Worm (Caenorhabditis elegans) whole organism, L3 larva: ENCODE data around the gene ugt-48.

Experiments used
- R02D3.7 ChIP-seq: fragments of 150-350 bp; optimal IDR thresholded peaks from 2 replicates; lab custom pipeline; 2014; ENCODE audit warnings: missing biosample characterization, missing genetic modification characterization
- ZK546.5 ChIP-seq: sonication (generic microtip); optimal IDR thresholded peaks from 2 replicates; lab custom pipeline; 2017; ENCODE audit warnings: missing biosample characterization, missing genetic modification characterization
- aly-2 ChIP-seq: fragments of 150-350 bp; optimal IDR thresholded peaks from 2 replicates; lab custom pipeline; 2014; ENCODE audit warnings: missing biosample characterization, missing genetic modification characterization
- ama-1 ChIP-seq: fragments of 150-350 bp; optimal IDR thresholded peaks from 2 replicates; lab custom pipeline; 2018
- ceh-16 ChIP-seq: sonication (generic microtip); optimal IDR thresholded peaks from 2 replicates; lab custom pipeline; 2017; ENCODE audit warnings: missing biosample characterization, missing genetic modification characterization
- ceh-28 ChIP-seq: fragments of 150-350 bp; optimal IDR thresholded peaks from 2 replicates; lab custom pipeline; 2014; ENCODE audit warnings: missing biosample characterization, missing genetic modification reagents, missing genetic modification characterization
- ceh-82 ChIP-seq: fragments of 150-350 bp; optimal IDR thresholded peaks from 2 replicates; lab custom pipeline; 2014; ENCODE audit warnings: missing biosample characterization, missing genetic modification characterization
- ceh-9 ChIP-seq: sonication (generic microtip); optimal IDR thresholded peaks from 2 replicates; lab custom pipeline; 2018; ENCODE audit warnings: missing biosample characterization, missing genetic modification characterization
- daf-12 ChIP-seq: fragments of 150-350 bp; optimal IDR thresholded peaks from 2 replicates; lab custom pipeline; 2014; ENCODE audit warnings: missing biosample characterization, missing genetic modification reagents, missing genetic modification characterization
- egl-27 ChIP-seq: sonication (generic microtip); optimal IDR thresholded peaks from 4 replicates; lab custom pipeline; 2017; ENCODE audit warnings: missing biosample characterization, missing genetic modification reagents, missing genetic modification characterization
- elt-1 ChIP-seq: fragments of 150-350 bp; optimal IDR thresholded peaks from 2 replicates; lab custom pipeline; 2014; ENCODE audit warnings: missing biosample characterization, missing genetic modification characterization
- elt-2 ChIP-seq: sonication (generic microtip); optimal IDR thresholded peaks from 2 replicates; lab custom pipeline; 2016; ENCODE audit warnings: missing genetic modification reagents, mild to moderate bottlenecking, missing genetic modification characterization, missing compliant biosample characterization
- fkh-10 ChIP-seq: sonication (generic microtip); optimal IDR thresholded peaks from 2 replicates; lab custom pipeline; 2017; ENCODE audit warnings: missing biosample characterization, missing genetic modification reagents, missing genetic modification characterization
- fkh-2 ChIP-seq: fragments of 150-350 bp; optimal IDR thresholded peaks from 2 replicates; lab custom pipeline; 2014; ENCODE audit warnings: missing biosample characterization, missing genetic modification reagents, missing genetic modification characterization
- fos-1 ChIP-seq: fragments of 150-350 bp; optimal IDR thresholded peaks from 2 replicates; lab custom pipeline; 2014; ENCODE audit warnings: missing biosample characterization, missing genetic modification characterization
- hmg-11 ChIP-seq: sonication (generic microtip); optimal IDR thresholded peaks from 2 replicates; lab custom pipeline; 2016; ENCODE audit warnings: missing genetic modification characterization, missing compliant biosample characterization
- jun-1 ChIP-seq: fragments of 150-350 bp; optimal IDR thresholded peaks from 2 replicates; lab custom pipeline; 2014; ENCODE audit warnings: missing biosample characterization, missing genetic modification reagents, missing genetic modification characterization
- lin-15B ChIP-seq: fragments of 150-350 bp; optimal IDR thresholded peaks from 2 replicates; lab custom pipeline; 2014; ENCODE audit warnings: missing biosample characterization, missing genetic modification characterization
- lsy-12 ChIP-seq: sonication (generic microtip); optimal IDR thresholded peaks from 2 replicates; lab custom pipeline; 2016; ENCODE audit warnings: mild to moderate bottlenecking, missing genetic modification characterization, missing compliant biosample characterization
- mml-1 ChIP-seq: fragments of 150-350 bp; sonication (generic microtip); optimal IDR thresholded peaks from 3 replicates; lab custom pipeline; 2014; ENCODE audit warnings: missing biosample characterization, missing genetic modification characterization
- nfya-1 ChIP-seq: sonication (generic microtip); optimal IDR thresholded peaks from 2 replicates; lab custom pipeline; 2017; ENCODE audit warnings: missing genetic modification characterization, mild to moderate bottlenecking, missing compliant biosample characterization, antibody characterized with exemption, moderate library complexity; ENCODE audit not compliant: insufficient read depth
- nhr-11 ChIP-seq: fragments of 150-350 bp; optimal IDR thresholded peaks from 2 replicates; lab custom pipeline; 2014; ENCODE audit warnings: missing biosample characterization, missing genetic modification characterization
- nhr-12 ChIP-seq: fragments of 150-350 bp; optimal IDR thresholded peaks from 2 replicates; lab custom pipeline; 2014; ENCODE audit warnings: missing biosample characterization, missing genetic modification characterization
- nhr-23 ChIP-seq: fragments of 150-350 bp; optimal IDR thresholded peaks from 2 replicates; lab custom pipeline; 2014; ENCODE audit warnings: missing biosample characterization, missing genetic modification reagents, missing genetic modification characterization
- nhr-237 ChIP-seq: fragments of 150-350 bp; optimal IDR thresholded peaks from 2 replicates; lab custom pipeline; 2014; ENCODE audit warnings: missing biosample characterization, missing genetic modification characterization
- nhr-28 ChIP-seq: fragments of 150-350 bp; optimal IDR thresholded peaks from 2 replicates; lab custom pipeline; 2014; ENCODE audit warnings: missing biosample characterization, missing genetic modification characterization
- nhr-43 ChIP-seq: sonication (generic microtip); optimal IDR thresholded peaks from 2 replicates; lab custom pipeline; 2016; ENCODE audit warnings: mild to moderate bottlenecking, missing genetic modification characterization, missing compliant biosample characterization; ENCODE audit not compliant: poor library complexity, severe bottlenecking
- nhr-67 ChIP-seq: fragments of 150-350 bp; optimal IDR thresholded peaks from 2 replicates; lab custom pipeline; 2014; ENCODE audit warnings: missing biosample characterization, missing genetic modification characterization
- nhr-76 ChIP-seq: fragments of 150-350 bp; sonication (generic microtip); optimal IDR thresholded peaks from 5 replicates; lab custom pipeline; 2014; ENCODE audit warnings: missing biosample characterization, missing genetic modification characterization
- nhr-77 ChIP-seq: fragments of 150-350 bp; optimal IDR thresholded peaks from 2 replicates; lab custom pipeline; 2014; ENCODE audit warnings: missing biosample characterization, missing genetic modification characterization
- pha-4 ChIP-seq: fragments of 150-350 bp; optimal IDR thresholded peaks from 2 replicates; lab custom pipeline; 2014; ENCODE audit warnings: missing biosample characterization, missing genetic modification reagents, missing genetic modification characterization
- pqm-1 ChIP-seq: fragments of 150-350 bp; optimal IDR thresholded peaks from 2 replicates; lab custom pipeline; 2017; ENCODE audit warnings: missing biosample characterization, missing genetic modification characterization, inconsistent platforms
- sea-2 ChIP-seq: fragments of 150-350 bp; sonication (generic microtip); optimal IDR thresholded peaks from 4 replicates; lab custom pipeline; 2014; ENCODE audit warnings: missing biosample characterization, missing genetic modification reagents, missing genetic modification characterization
- skn-1 ChIP-seq: fragments of 150-350 bp; optimal IDR thresholded peaks from 2 replicates; lab custom pipeline; 2014; ENCODE audit warnings: missing biosample characterization, missing genetic modification characterization
- snpc-4 ChIP-seq: fragments of 150-350 bp; optimal IDR thresholded peaks from 2 replicates; lab custom pipeline; 2014; ENCODE audit warnings: missing biosample characterization, missing genetic modification characterization
- unc-39 ChIP-seq: sonication (generic microtip); optimal IDR thresholded peaks from 4 replicates; lab custom pipeline; 2017; ENCODE audit warnings: missing biosample characterization, missing genetic modification characterization
- unc-62 ChIP-seq: fragments of 150-350 bp; sonication (generic microtip); optimal IDR thresholded peaks from 4 replicates; lab custom pipeline; 2014; ENCODE audit warnings: missing biosample characterization, missing genetic modification reagents, missing genetic modification characterization
- zag-1 ChIP-seq: fragments of 150-350 bp; optimal IDR thresholded peaks from 2 replicates; lab custom pipeline; 2014; ENCODE audit warnings: missing biosample characterization, missing genetic modification characterization
- ztf-11 ChIP-seq: fragments of 150-350 bp; optimal IDR thresholded peaks from 2 replicates; lab custom pipeline; 2014; ENCODE audit warnings: missing biosample characterization, missing genetic modification characterization
- ztf-4 ChIP-seq: fragments of 150-350 bp; optimal IDR thresholded peaks from 2 replicates; lab custom pipeline; 2014; ENCODE audit warnings: missing biosample characterization, missing genetic modification characterization

ugt-48 gene

ce11 chrV:5580517-5580916, 32.7 kb upstream of the ugt-48 start (continued):
- no peak for TF ChIP-seq pqm-1 (tag; lab: Kevin White, UChicago)

- TF ChIP-seq jun-1 (no peak), nhr-11 (no peak), ZK546.5 (tag; lab: Kevin White, UChicago) (no peak), snpc-4 (tag; lab: Kevin White, UChicago) (no peak), nhr-67 (tag; lab: Kevin White, UChicago) (no peak), ceh-9 (tag; lab: Kevin White, UChicago) (no peak), fos-1 (tag; lab: Kevin White, UChicago) (no peak), unc-62 (GFP tag; lab: Kevin White, UChicago) (no peak), mml-1 (tag; lab: Kevin White, UChicago) (no peak), nhr-12 (no peak), R02D3.7 (tag; lab: Kevin White, UChicago) (no peak), nhr-237 (tag; lab: Kevin White, UChicago) (no peak), daf-12 (tag; lab: Kevin White, UChicago) (no peak), ztf-4 (tag; lab: Kevin White, UChicago) (no peak), nhr-43 (tag; lab: Kevin White, UChicago) (no peak), nhr-76 (tag; lab: Kevin White, UChicago) (no peak), lsy-12 (no peak), ztf-11 (tag; lab: Kevin White, UChicago) (no peak), sea-2 (GFP tag; lab: Kevin White, UChicago) (no peak)
- TF ChIP-seq, all 47 proteins: peak for 0
Measured at ce11 chrV:5579666-5580065, 31.8 kb upstream of the ugt-48 start.

- TF ChIP-seq ZK546.5 (tag; lab: Kevin White, UChicago) = no peak
- peak; percentile 59 for TF ChIP-seq jun-1
- peak; percentile 98 for TF ChIP-seq snpc-4 (tag; lab: Kevin White, UChicago)
- peak; percentile 29 for TF ChIP-seq nhr-43 (tag; lab: Kevin White, UChicago)
- no peak for TF ChIP-seq nhr-12
- TF ChIP-seq nhr-237 (tag; lab: Kevin White, UChicago) = no peak
- TF ChIP-seq lin-15B (tag; lab: Kevin White, UChicago) = no peak
- TF ChIP-seq elt-1 (tag; lab: Kevin White, UChicago) = no peak
- no peak for TF ChIP-seq nhr-23 (tag; lab: Kevin White, UChicago)
- TF ChIP-seq zag-1 (tag; lab: Kevin White, UChicago) = no peak
- TF ChIP-seq unc-39 (tag; lab: Kevin White, UChicago) = no peak
- TF ChIP-seq hmg-11 (tag; lab: Kevin White, UChicago) = peak; percentile 42
- TF ChIP-seq ceh-28 (tag; lab: Kevin White, UChicago) = no peak
- peak; percentile 76 for TF ChIP-seq elt-2 (tag; lab: Kevin White, UChicago)
- TF ChIP-seq lsy-12 = no peak
- no peak for TF ChIP-seq fos-1 (tag; lab: Kevin White, UChicago)
- no peak for TF ChIP-seq sea-2 (GFP tag; lab: Kevin White, UChicago)
- TF ChIP-seq fkh-2 (tag; lab: Kevin White, UChicago) = no peak
- TF ChIP-seq ama-1 (lab: Kevin White, UChicago) = peak; percentile 30
- no peak for TF ChIP-seq R02D3.7 (tag; lab: Kevin White, UChicago)
- peak; percentile 16 for TF ChIP-seq nhr-77 (tag; lab: Kevin White, UChicago)
- TF ChIP-seq egl-27 = no peak
- TF ChIP-seq ceh-16 = no peak
- peak; percentile 53 for TF ChIP-seq pqm-1 (tag; lab: Kevin White, UChicago)
- TF ChIP-seq pha-4 (tag; lab: Kevin White, UChicago) = peak; percentile 65
- TF ChIP-seq unc-62 (GFP tag; lab: Kevin White, UChicago) = no peak
- peak; percentile 11 for TF ChIP-seq nfya-1 (tag; lab: Kevin White, UChicago)
- TF ChIP-seq skn-1 = peak; percentile 68
- no peak for TF ChIP-seq fkh-10
- TF ChIP-seq aly-2 = no peak
- TF ChIP-seq nhr-76 (tag; lab: Kevin White, UChicago) = no peak
- no peak for TF ChIP-seq ztf-11 (tag; lab: Kevin White, UChicago)
- TF ChIP-seq nhr-28 (tag; lab: Kevin White, UChicago) = no peak
- peak; percentile 2 for TF ChIP-seq ceh-82 (tag; lab: Kevin White, UChicago)
- TF ChIP-seq, all 47 proteins: peak for 12
Measured at ce11 chrV:5576008-5576407, 28.1 kb upstream of the ugt-48 start.
